Worm (Caenorhabditis elegans): Measurements from ENCODE around the gene T25D3.3.

- TF ChIP-seq him-1 (tag; optimal IDR thresholded peaks at IDR 0.05) = no peak
- no peak for TF ChIP-seq dao-5 (tag; optimal IDR thresholded peaks at IDR 0.05)
Measured at ce11 chrII:151495-151894, 888 bp upstream of the T25D3.3 start.
